Worm (Caenorhabditis elegans) whole organism, young adult: ENCODE results near the gene T04A8.13.
A peak's percentile ranks its signal among the peaks of the same experiment; 100 is the strongest.

ENCODE experiments used
- B0035.1 ChIP-seq: sonication (generic microtip); optimal IDR thresholded peaks from 2 replicates; lab custom pipeline; 2016; ENCODE audit warnings: missing genetic modification characterization, mild to moderate bottlenecking, missing compliant biosample characterization, missing genotype, missing genetic modification reagents
- D2030.7 ChIP-seq: fragments of 200-800 bp; sonication (Bioruptor generic); IDR thresholded peaks from 2 replicates; pipeline ENCODE4 v1.3.6; 2022; ENCODE audit warnings: missing genetic modification reagents, missing genetic modification characterization, missing compliant biosample characterization
- F10E7.11 ChIP-seq: sonication (generic microtip); optimal IDR thresholded peaks from 2 replicates; lab custom pipeline; 2017; ENCODE audit warnings: mild to moderate bottlenecking, missing genetic modification characterization, moderate library complexity, missing compliant biosample characterization
- F23B12.7 ChIP-seq: sonication (generic microtip); optimal IDR thresholded peaks from 2 replicates; lab custom pipeline; 2017; ENCODE audit warnings: missing genetic modification characterization, mild to moderate bottlenecking, missing compliant biosample characterization, antibody characterized with exemption, moderate library complexity; ENCODE audit not compliant: insufficient read depth
- F33H1.4 ChIP-seq: fragments of 200-800 bp; sonication (Bioruptor generic); IDR thresholded peaks from 2 replicates; pipeline ENCODE4 v1.3.6; 2022; ENCODE audit warnings: missing genetic modification reagents, missing genetic modification characterization, missing compliant biosample characterization
- F37B4.10 ChIP-seq: fragments of 200-800 bp; sonication (Bioruptor generic); IDR thresholded peaks from 2 replicates; pipeline ENCODE4 v1.3.6; 2022; ENCODE audit warnings: missing genetic modification characterization, missing compliant biosample characterization
- F39B2.1 ChIP-seq: fragments of 200-800 bp; sonication (Bioruptor generic); IDR thresholded peaks from 2 replicates; pipeline ENCODE4 v1.3.6; 2022; ENCODE audit warnings: missing genetic modification reagents, missing genetic modification characterization, missing compliant biosample characterization
- F52B5.7 ChIP-seq: sonication (generic microtip); optimal IDR thresholded peaks from 2 replicates; lab custom pipeline; 2016; ENCODE audit warnings: mild to moderate bottlenecking, missing genetic modification characterization, missing compliant biosample characterization
- F57A8.1 ChIP-seq: fragments of 200-800 bp; sonication (Bioruptor generic); optimal IDR thresholded peaks from 2 replicates; lab custom pipeline; 2018; ENCODE audit warnings: mild to moderate bottlenecking, missing genetic modification characterization, moderate library complexity, missing compliant biosample characterization
- K11D2.4 ChIP-seq: fragments of 200-800 bp; sonication (Bioruptor generic); IDR thresholded peaks from 2 replicates; pipeline ENCODE4 v1.3.6; 2022; ENCODE audit warnings: missing genetic modification reagents, missing genetic modification characterization, missing compliant biosample characterization
- K12H6.12 ChIP-seq: fragments of 200-800 bp; sonication (Bioruptor generic); optimal IDR thresholded peaks from 2 replicates; lab custom pipeline; 2018; ENCODE audit warnings: mild to moderate bottlenecking, missing genetic modification characterization, missing compliant biosample characterization
- T26A5.8 ChIP-seq: sonication (generic microtip); optimal IDR thresholded peaks from 2 replicates; lab custom pipeline; 2016; ENCODE audit warnings: missing genetic modification characterization, missing compliant biosample characterization
- Y95B8A.8 ChIP-seq: fragments of 200-800 bp; sonication (Bioruptor generic); IDR thresholded peaks from 2 replicates; pipeline ENCODE4 v1.3.6; 2022; ENCODE audit warnings: missing genetic modification reagents, missing genetic modification characterization, missing compliant biosample characterization
- ama-1 ChIP-seq, 3 experiments: fragments of 150-350 bp in 1 of 3; sonication (generic microtip) in 2 of 3; optimal IDR thresholded peaks; 2 replicates each; lab custom pipeline; 2014 to 2018; ENCODE audit warnings: missing biosample characterization in 2 of 3, missing genetic modification characterization in 2 of 3, missing genetic modification reagents in 2 of 3
- atf-7 ChIP-seq: sonication (generic microtip); optimal IDR thresholded peaks from 2 replicates; lab custom pipeline; 2017; ENCODE audit warnings: mild to moderate bottlenecking, missing genetic modification characterization, missing compliant biosample characterization
- bed-1 ChIP-seq: fragments of 200-800 bp; sonication (Bioruptor generic); IDR thresholded peaks from 2 replicates; pipeline ENCODE4 v1.3.6; 2022; ENCODE audit warnings: missing genetic modification reagents, missing genetic modification characterization, missing compliant biosample characterization
- bed-2 ChIP-seq: fragments of 200-800 bp; sonication (Bioruptor generic); IDR thresholded peaks from 2 replicates; pipeline ENCODE4 v1.3.6; 2022; ENCODE audit warnings: missing genetic modification reagents, missing genetic modification characterization, missing compliant biosample characterization
- ccch-3 ChIP-seq: fragments of 200-800 bp; sonication (Bioruptor generic); optimal IDR thresholded peaks from 2 replicates; lab custom pipeline; 2018; ENCODE audit warnings: mild to moderate bottlenecking, missing genetic modification characterization, missing compliant biosample characterization
- ceh-100 ChIP-seq: fragments of 200-800 bp; sonication (Bioruptor generic); IDR thresholded peaks from 2 replicates; pipeline ENCODE4 v1.3.6; 2022; ENCODE audit warnings: missing genetic modification reagents, missing genetic modification characterization, missing compliant biosample characterization
- ceh-58 ChIP-seq: fragments of 200-800 bp; sonication (Bioruptor generic); IDR thresholded peaks from 2 replicates; pipeline ENCODE4 v1.3.6; 2022; ENCODE audit warnings: missing genetic modification characterization, missing compliant biosample characterization
- ceh-79 ChIP-seq: sonication (generic microtip); optimal IDR thresholded peaks from 2 replicates; lab custom pipeline; 2017; ENCODE audit warnings: mild to moderate bottlenecking, missing genetic modification characterization, missing compliant biosample characterization
- ceh-91 ChIP-seq: fragments of 200-800 bp; sonication (Bioruptor generic); IDR thresholded peaks from 2 replicates; pipeline ENCODE4 v1.3.6; 2022; ENCODE audit warnings: missing genetic modification reagents, missing genetic modification characterization, missing compliant biosample characterization
- egl-18 ChIP-seq: fragments of 200-800 bp; sonication (Bioruptor generic); IDR thresholded peaks from 2 replicates; pipeline ENCODE4 v1.3.6; 2022; ENCODE audit warnings: missing genetic modification reagents, missing genetic modification characterization, missing compliant biosample characterization
- ekl-4 ChIP-seq: fragments of 200-800 bp; sonication (Bioruptor generic); IDR thresholded peaks from 2 replicates; pipeline ENCODE4 v1.3.6; 2022; ENCODE audit warnings: missing genetic modification reagents, missing genetic modification characterization, missing compliant biosample characterization
- fkh-3 ChIP-seq: sonication (generic microtip); optimal IDR thresholded peaks from 2 replicates; lab custom pipeline; 2016; ENCODE audit warnings: mild to moderate bottlenecking, missing genetic modification characterization, missing compliant biosample characterization
- hmg-1.2 ChIP-seq: fragments of 200-800 bp; sonication (Bioruptor generic); IDR thresholded peaks from 2 replicates; pipeline ENCODE4 v1.3.6; 2022; ENCODE audit warnings: missing genetic modification reagents, missing genetic modification characterization, missing compliant biosample characterization
- hrde-1 ChIP-seq: sonication (generic microtip); optimal IDR thresholded peaks from 2 replicates; lab custom pipeline; 2016; ENCODE audit warnings: missing genetic modification characterization, mild to moderate bottlenecking, missing compliant biosample characterization, moderate library complexity, missing genotype, missing genetic modification reagents, borderline replicate concordance
- let-526 ChIP-seq: fragments of 200-800 bp; sonication (Bioruptor generic); IDR thresholded peaks from 2 replicates; pipeline ENCODE4 v1.3.6; 2022; ENCODE audit warnings: missing genetic modification reagents, missing genetic modification characterization, missing compliant biosample characterization
- lin-54 ChIP-seq: fragments of 200-800 bp; sonication (Bioruptor generic); optimal IDR thresholded peaks from 2 replicates; lab custom pipeline; 2018; ENCODE audit warnings: mild to moderate bottlenecking, missing genetic modification characterization, missing compliant biosample characterization
- madf-3 ChIP-seq: fragments of 200-800 bp; sonication (Bioruptor generic); IDR thresholded peaks from 2 replicates; pipeline ENCODE4 v1.3.6; 2022; ENCODE audit warnings: missing genetic modification reagents, missing genetic modification characterization, missing compliant biosample characterization
- mcd-1 ChIP-seq: fragments of 200-800 bp; sonication (Bioruptor generic); IDR thresholded peaks from 2 replicates; pipeline ENCODE4 v1.3.6; 2022; ENCODE audit warnings: missing genetic modification reagents, missing genetic modification characterization, missing compliant biosample characterization
- nfya-2 ChIP-seq: fragments of 200-800 bp; sonication (Bioruptor generic); IDR thresholded peaks from 2 replicates; pipeline ENCODE4 v1.3.6; 2022; ENCODE audit warnings: missing genetic modification reagents, missing genetic modification characterization, missing compliant biosample characterization
- pbrm-1 ChIP-seq: fragments of 200-800 bp; sonication (Bioruptor generic); IDR thresholded peaks from 2 replicates; pipeline ENCODE4 v1.3.6; 2022; ENCODE audit warnings: missing genetic modification reagents, missing genetic modification characterization, missing compliant biosample characterization
- sea-2 ChIP-seq: fragments of 200-800 bp; sonication (Bioruptor generic); IDR thresholded peaks from 2 replicates; pipeline ENCODE4 v1.3.6; 2022; ENCODE audit warnings: missing genetic modification characterization, missing compliant biosample characterization
- somi-1 ChIP-seq: fragments of 200-800 bp; sonication (Bioruptor generic); optimal IDR thresholded peaks from 2 replicates; lab custom pipeline; 2018; ENCODE audit warnings: mild to moderate bottlenecking, missing genetic modification characterization, missing compliant biosample characterization
- sptf-2 ChIP-seq: fragments of 200-800 bp; sonication (Bioruptor generic); optimal IDR thresholded peaks from 2 replicates; lab custom pipeline; 2018; ENCODE audit warnings: mild to moderate bottlenecking, missing genetic modification characterization, missing compliant biosample characterization
- tlf-1 ChIP-seq: fragments of 200-800 bp; sonication (Bioruptor generic); optimal IDR thresholded peaks from 2 replicates; lab custom pipeline; 2018; ENCODE audit warnings: mild to moderate bottlenecking, missing genetic modification characterization, missing compliant biosample characterization
- ztf-18 ChIP-seq: sonication (generic microtip); optimal IDR thresholded peaks from 2 replicates; lab custom pipeline; 2016; ENCODE audit warnings: missing genotype, mild to moderate bottlenecking, missing genetic modification characterization, missing compliant biosample characterization
- ztf-26 ChIP-seq: sonication (generic microtip); optimal IDR thresholded peaks from 2 replicates; lab custom pipeline; 2017; ENCODE audit warnings: missing genetic modification characterization, missing compliant biosample characterization
- ztf-3 ChIP-seq: fragments of 200-800 bp; sonication (Bioruptor generic); optimal IDR thresholded peaks from 2 replicates; lab custom pipeline; 2018; ENCODE audit warnings: mild to moderate bottlenecking, missing genetic modification characterization, missing compliant biosample characterization

The T04A8.13 gene

ce11 chrIII:4693281-4693680 lies 13.5 kb upstream of the T04A8.13 start, which contains the start of gene nifk-1 (continued):
- TF ChIP-seq atf-7: no peak
- no peak for TF ChIP-seq ama-1 (optimal IDR thresholded peaks at IDR 0.05; lab: Kevin White, UChicago)
- no peak for TF ChIP-seq ama-1 (GFP tag; optimal IDR thresholded peaks at IDR 0.05; lab: Kevin White, UChicago)
- no peak for TF ChIP-seq ztf-26 (tag; lab: Kevin White, UChicago)
- peak; percentile 22 for TF ChIP-seq K12H6.12
- no peak; the same call in 1 of the 2 replicates for TF ChIP-seq hmg-1.2
- TF ChIP-seq mcd-1 (GFP tag; lab: Robert Waterston, UW): peak; percentile 67
- no peak for TF ChIP-seq ceh-91 (GFP tag; lab: Robert Waterston, UW)
- TF ChIP-seq lin-54: peak; percentile 73
- no peak for TF ChIP-seq T26A5.8 (tag; lab: Kevin White, UChicago)
- TF ChIP-seq egl-18 (GFP tag; lab: Robert Waterston, UW): no peak
- peak; percentile 3 for TF ChIP-seq tlf-1 (GFP tag; lab: Kevin White, UChicago)
- no peak for TF ChIP-seq F10E7.11 (tag; lab: Kevin White, UChicago)
- TF ChIP-seq sptf-2 (GFP tag; lab: Kevin White, UChicago): no peak
- no peak for TF ChIP-seq ccch-3 (GFP tag; lab: Kevin White, UChicago)
- TF ChIP-seq F57A8.1: no peak
- TF ChIP-seq ceh-79 (tag; lab: Kevin White, UChicago): no peak
- no peak for TF ChIP-seq hrde-1
- TF ChIP-seq D2030.7 (GFP tag; lab: Robert Waterston, UW): no peak
- TF ChIP-seq ceh-58: no peak
- no peak for TF ChIP-seq B0035.1 (tag; lab: Kevin White, UChicago)
- no peak for TF ChIP-seq F39B2.1 (GFP tag; lab: Robert Waterston, UW)
- TF ChIP-seq K11D2.4 (GFP tag; lab: Robert Waterston, UW): no peak
- 0 out of 2 replicates have a peak, but pooled peaks have one; percentile 14 for TF ChIP-seq madf-3 (GFP tag; lab: Robert Waterston, UW)
- no peak for TF ChIP-seq ceh-100 (GFP tag; lab: Robert Waterston, UW)
- no peak for TF ChIP-seq somi-1 (GFP tag; lab: Kevin White, UChicago)
- TF ChIP-seq sea-2 (GFP tag; lab: Robert Waterston, UW): no peak
- no peak for TF ChIP-seq bed-1
- TF ChIP-seq F52B5.7 (tag; lab: Kevin White, UChicago): no peak

DNA sequence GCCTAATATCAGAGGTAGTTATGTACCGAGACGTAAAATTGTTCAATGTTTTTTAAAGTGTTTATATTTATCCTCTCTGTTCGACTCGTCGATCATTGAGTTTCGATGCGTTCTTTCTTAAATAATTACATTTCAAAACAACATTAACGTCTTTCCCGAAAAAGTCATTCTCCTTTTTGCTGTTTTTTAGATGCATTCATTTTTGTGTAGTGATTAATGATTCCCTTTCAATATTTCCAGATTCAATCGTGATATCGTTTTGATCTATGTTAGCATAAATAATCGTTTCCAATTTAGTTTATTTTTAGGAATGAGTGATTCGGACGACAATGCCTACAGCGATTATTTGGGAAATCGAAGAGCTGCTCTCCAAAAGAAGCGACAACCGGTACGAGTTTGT lies 13.1 kb upstream of the T04A8.13 start, which contains the start of gene T04A8.8:
Gene T04A8.8 (plus strand): TSS at position 301 of the 400 bp plus-strand sequence.
- TF ChIP-seq pbrm-1 (no peak), ztf-3 (no peak), fkh-3 (tag; lab: Kevin White, UChicago) (no peak), bed-2 (no peak), let-526 (GFP tag; lab: Robert Waterston, UW) (no peak), egl-18 (GFP tag; lab: Robert Waterston, UW) (no peak), Y95B8A.8 (no peak), nfya-2 (GFP tag; lab: Robert Waterston, UW) (no peak), F33H1.4 (GFP tag; lab: Robert Waterston, UW) (no peak), K11D2.4 (GFP tag; lab: Robert Waterston, UW) (no peak), F37B4.10 (GFP tag; lab: Robert Waterston, UW) (no peak), K12H6.12 (no peak)

DNA sequence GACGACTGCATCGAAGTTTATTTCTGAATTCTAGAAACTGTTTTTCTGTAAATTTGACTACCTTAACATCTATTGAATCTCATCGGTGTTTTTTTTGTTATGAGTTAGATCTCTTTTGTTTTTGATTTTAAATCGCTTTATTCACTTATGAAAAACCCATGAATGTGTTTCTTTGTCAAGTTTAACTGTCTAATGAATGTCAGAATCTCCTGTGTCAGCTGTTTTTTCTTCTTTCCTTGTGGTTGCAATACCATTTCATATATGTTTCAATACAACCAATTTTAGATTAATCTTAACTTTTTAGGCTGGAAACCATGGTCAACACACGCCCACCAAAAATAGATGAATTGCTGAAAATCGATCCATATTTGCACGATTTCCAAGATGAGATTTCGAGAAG lies 11.7 kb upstream of the T04A8.13 start, which contains the start of gene T04A8.7:
Gene T04A8.7 (plus strand): TSS at position 301 of the 400 bp plus-strand sequence.
- TF ChIP-seq F23B12.7 (tag; lab: Kevin White, UChicago): no peak
- 0 out of 2 replicates have a peak, but pooled peaks have one; percentile 20 for TF ChIP-seq ekl-4 (GFP tag; lab: Robert Waterston, UW)
- TF ChIP-seq ama-1 (optimal IDR thresholded peaks at IDR 0.05; lab: Kevin White, UChicago): no peak
- TF ChIP-seq ama-1 (GFP tag; optimal IDR thresholded peaks at IDR 0.05; lab: Kevin White, UChicago): peak in 1 of 2 experiments; percentile 18
- TF ChIP-seq ztf-18 (tag; lab: Kevin White, UChicago): peak; percentile 29
